Worm (Caenorhabditis elegans) whole organism, L4/young adult: Measurements from ENCODE around the gene dgat-2.

Source experiments
- W03F9.2 ChIP-seq: fragments of 150-350 bp; optimal IDR thresholded peaks from 2 replicates; lab custom pipeline; 2014; ENCODE audit warnings: missing biosample characterization, missing genetic modification characterization
- him-1 ChIP-seq: sonication (generic microtip); optimal IDR thresholded peaks from 2 replicates; lab custom pipeline; 2016; ENCODE audit warnings: missing genotype, missing genetic modification reagents, missing genetic modification characterization, missing compliant biosample characterization

DNA sequence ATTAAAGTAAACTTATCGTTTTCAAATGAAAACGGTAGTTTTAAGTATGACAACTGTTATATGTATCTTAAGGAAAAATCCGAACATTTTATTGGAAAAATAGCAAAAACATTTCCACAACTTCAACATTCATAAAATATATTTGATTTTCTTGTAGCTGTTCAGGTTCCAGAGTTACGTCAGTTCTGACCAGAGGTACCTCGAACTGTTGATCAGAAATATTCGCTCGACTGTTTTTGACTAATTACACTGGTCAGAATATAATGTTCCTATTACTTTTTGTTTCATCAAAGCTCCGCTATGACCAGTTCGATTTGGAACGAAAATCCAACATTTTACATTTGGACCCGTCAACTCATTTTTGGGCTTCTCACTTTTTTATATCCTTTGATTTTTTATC lies 46.9 kb downstream of the dgat-2 start, which contains the start of gene srh-31:
- TF ChIP-seq W03F9.2 (tag; lab: Kevin White, UChicago) (no peak), him-1 (tag; lab: Kevin White, UChicago) (no peak)
